Worm (Caenorhabditis elegans) whole organism, early embryonic: ENCODE results near the gene F54D10.9.

Experiments used
- B0310.2 ChIP-seq: sonication (generic microtip); optimal IDR thresholded peaks from 2 replicates; lab custom pipeline; 2016; ENCODE audit warnings: mild to moderate bottlenecking, missing genetic modification characterization, missing compliant biosample characterization
- F13C5.2 ChIP-seq: sonication (generic microtip); optimal IDR thresholded peaks from 2 replicates; lab custom pipeline; 2017; ENCODE audit warnings: mild to moderate bottlenecking, missing genetic modification characterization, inconsistent platforms, missing compliant biosample characterization
- aly-1 ChIP-seq: sonication (generic microtip); optimal IDR thresholded peaks from 2 replicates; lab custom pipeline; 2016; ENCODE audit warnings: missing genetic modification characterization, missing compliant biosample characterization
- ama-1 ChIP-seq: fragments of 150-350 bp; optimal IDR thresholded peaks from 2 replicates; lab custom pipeline; 2014
- ceh-13 ChIP-seq: fragments of 200-800 bp; sonication (Bioruptor generic); optimal IDR thresholded peaks from 2 replicates; lab custom pipeline; 2018; ENCODE audit warnings: mild to moderate bottlenecking, missing genetic modification characterization, missing compliant biosample characterization
- ceh-36 ChIP-seq: sonication (generic microtip); optimal IDR thresholded peaks from 2 replicates; lab custom pipeline; 2016; ENCODE audit warnings: missing genetic modification characterization, inconsistent platforms, missing compliant biosample characterization
- ets-7 ChIP-seq: sonication (generic microtip); optimal IDR thresholded peaks from 2 replicates; lab custom pipeline; 2016; ENCODE audit warnings: missing genotype, missing genetic modification characterization, missing compliant biosample characterization
- flt-1 ChIP-seq: fragments of 200-800 bp; sonication (Bioruptor generic); IDR thresholded peaks from 2 replicates; pipeline ENCODE4 v1.3.6; 2022; ENCODE audit warnings: missing genetic modification characterization, missing compliant biosample characterization
- hmbx-1 ChIP-seq: sonication (generic microtip); optimal IDR thresholded peaks from 2 replicates; lab custom pipeline; 2016; ENCODE audit warnings: mild to moderate bottlenecking, missing genetic modification characterization, missing compliant biosample characterization
- hmg-4 ChIP-seq: fragments of 200-800 bp; sonication (Bioruptor generic); optimal IDR thresholded peaks from 2 replicates; lab custom pipeline; 2018; ENCODE audit warnings: mild to moderate bottlenecking, missing genetic modification characterization, missing compliant biosample characterization
- hnd-1 ChIP-seq: sonication (generic microtip); optimal IDR thresholded peaks from 2 replicates; lab custom pipeline; 2016; ENCODE audit warnings: missing genetic modification characterization, missing compliant biosample characterization
- pes-1 ChIP-seq: fragments of 200-800 bp; sonication (Bioruptor generic); IDR thresholded peaks from 2 replicates; pipeline ENCODE4 v1.3.6; 2022; ENCODE audit warnings: missing genetic modification reagents, missing genetic modification characterization, missing compliant biosample characterization
- scrt-1 ChIP-seq: fragments of 200-800 bp; sonication (Bioruptor generic); IDR thresholded peaks from 2 replicates; pipeline ENCODE4 v1.3.6; 2022; ENCODE audit warnings: missing genetic modification characterization, missing compliant biosample characterization
- sea-1 ChIP-seq: fragments of 200-800 bp; sonication (Bioruptor generic); conservative IDR thresholded peaks from 2 replicates; pipeline ENCODE4 v1.3.6; 2022; ENCODE audit warnings: missing genetic modification characterization, missing compliant biosample characterization
- tbx-11 ChIP-seq: fragments of 200-800 bp; sonication (Bioruptor generic); IDR thresholded peaks from 2 replicates; pipeline ENCODE4 v1.3.6; 2022; ENCODE audit warnings: missing genetic modification characterization, missing compliant biosample characterization
- tbx-37 ChIP-seq: fragments of 200-800 bp; sonication (Bioruptor generic); conservative IDR thresholded peaks from 2 replicates; pipeline ENCODE4 v1.3.6; 2022; ENCODE audit warnings: missing genetic modification reagents, missing genetic modification characterization, missing compliant biosample characterization
- tra-4 ChIP-seq: sonication (generic microtip); optimal IDR thresholded peaks from 2 replicates; lab custom pipeline; 2017; ENCODE audit warnings: missing genetic modification characterization, missing compliant biosample characterization

F54D10.9 gene

ce11 chrII:3785756-3786155 lies 46.5 kb downstream of the F54D10.9 start:
- TF ChIP-seq hnd-1, result no peak
- TF ChIP-seq hmbx-1 (tag; lab: Kevin White, UChicago), result no peak
- TF ChIP-seq tbx-11, result no peak
- no peak for TF ChIP-seq ceh-13 (GFP tag; lab: Kevin White, UChicago)
- no peak for TF ChIP-seq scrt-1 (GFP tag; lab: Robert Waterston, UW)
- no peak for TF ChIP-seq B0310.2 (tag; lab: Kevin White, UChicago)
- TF ChIP-seq sea-1, result no peak
- no peak for TF ChIP-seq tra-4 (tag; lab: Kevin White, UChicago)
- no peak for TF ChIP-seq ceh-36 (tag; lab: Kevin White, UChicago)
- TF ChIP-seq ama-1, result no peak
- no peak for TF ChIP-seq flt-1 (GFP tag; lab: Robert Waterston, UW)
- no peak for TF ChIP-seq hmg-4 (GFP tag; lab: Kevin White, UChicago)
- no peak for TF ChIP-seq pes-1 (GFP tag; lab: Robert Waterston, UW)

- no peak for TF ChIP-seq pes-1 (GFP tag; lab: Robert Waterston, UW)
- no peak for TF ChIP-seq sea-1
- TF ChIP-seq tra-4 (tag; lab: Kevin White, UChicago), result no peak
Observed at ce11 chrII:3785257-3785656, 47.0 kb downstream of the F54D10.9 start, which contains the start of gene T24E12.1. TSS of gene T24E12.1 (plus strand) at chrII:3785557.

- TF ChIP-seq tra-4 (tag; lab: Kevin White, UChicago), result no peak
- TF ChIP-seq aly-1, result no peak
- TF ChIP-seq hnd-1, result no peak
- TF ChIP-seq flt-1 (GFP tag; lab: Robert Waterston, UW), result no peak
- no peak for TF ChIP-seq pes-1 (GFP tag; lab: Robert Waterston, UW)
- no peak for TF ChIP-seq ceh-13 (GFP tag; lab: Kevin White, UChicago)
- TF ChIP-seq hmbx-1 (tag; lab: Kevin White, UChicago), result no peak
- no peak for TF ChIP-seq sea-1
- no peak for TF ChIP-seq ceh-36 (tag; lab: Kevin White, UChicago)
- TF ChIP-seq F13C5.2 (tag; lab: Kevin White, UChicago), result no peak
- no peak for TF ChIP-seq tbx-11
- no peak for TF ChIP-seq hmg-4 (GFP tag; lab: Kevin White, UChicago)
- TF ChIP-seq scrt-1 (GFP tag; lab: Robert Waterston, UW), result no peak
- no peak for TF ChIP-seq B0310.2 (tag; lab: Kevin White, UChicago)
- no peak for TF ChIP-seq tbx-37 (GFP tag; lab: Robert Waterston, UW)
- no peak for TF ChIP-seq ets-7 (tag; lab: Kevin White, UChicago)
- no peak for TF ChIP-seq ama-1
Observed at ce11 chrII:3782309-3783000, 49.8 kb downstream of the F54D10.9 start, which contains the start of gene T24E12.2. TSS of gene T24E12.2 (plus strand) at chrII:3782950.

- no peak for TF ChIP-seq ama-1
- no peak for TF ChIP-seq ceh-36 (tag; lab: Kevin White, UChicago)
- TF ChIP-seq aly-1, result no peak
- no peak for TF ChIP-seq B0310.2 (tag; lab: Kevin White, UChicago)
- no peak for TF ChIP-seq tbx-11
- no peak for TF ChIP-seq F13C5.2 (tag; lab: Kevin White, UChicago)
- no peak for TF ChIP-seq pes-1 (GFP tag; lab: Robert Waterston, UW)
- no peak for TF ChIP-seq tra-4 (tag; lab: Kevin White, UChicago)
- TF ChIP-seq flt-1 (GFP tag; lab: Robert Waterston, UW), result no peak
- no peak for TF ChIP-seq tbx-37 (GFP tag; lab: Robert Waterston, UW)
- no peak for TF ChIP-seq hnd-1
- no peak for TF ChIP-seq hmg-4 (GFP tag; lab: Kevin White, UChicago)
- TF ChIP-seq scrt-1 (GFP tag; lab: Robert Waterston, UW), result no peak
- TF ChIP-seq ets-7 (tag; lab: Kevin White, UChicago), result no peak
- no peak for TF ChIP-seq sea-1
- TF ChIP-seq hmbx-1 (tag; lab: Kevin White, UChicago), result no peak
- no peak for TF ChIP-seq ceh-13 (GFP tag; lab: Kevin White, UChicago)
Observed at ce11 chrII:3781238-3781637, 51.0 kb downstream of the F54D10.9 start.
